Fruit fly (Drosophila melanogaster) whole organism: ENCODE data around the gene CG43163.

ENCODE experiments used
- pan ChIP-seq: fragments of >200 bp; optimal IDR thresholded peaks from 2 replicates; lab custom pipeline; 2017
- usp ChIP-seq: fragments of >200 bp; optimal IDR thresholded peaks from 2 replicates; lab custom pipeline; 2017; ENCODE audit warnings: missing biosample characterization, missing genetic modification characterization, mixed read lengths

dm6 chr3L:8538355-8538754 is 31.4 kb upstream of the CG43163 start:
- TF ChIP-seq pan (lab: Kevin White, UChicago) (no peak), usp (GFP tag; lab: Kevin White, UChicago) (no peak)
